Fruit fly (Drosophila melanogaster) whole organism, embryonic: ENCODE results near the gene Dad1.

Source experiments
- BtbVII ChIP-seq: fragments of 200-800 bp; sonication (Bioruptor generic); optimal IDR thresholded peaks from 3 replicates; lab custom pipeline; 2017; ENCODE audit warnings: missing biosample characterization, mild to moderate bottlenecking, missing genetic modification characterization
- CG1024 ChIP-seq: fragments of 200-800 bp; sonication (Bioruptor generic); IDR thresholded peaks from 2 replicates; pipeline ENCODE4 v1.3.6; 2022; ENCODE audit warnings: missing biosample characterization, missing genetic modification characterization
- CG12391 ChIP-seq: fragments of 200-800 bp; sonication (Bioruptor generic); optimal IDR thresholded peaks from 3 replicates; lab custom pipeline; 2018; ENCODE audit warnings: missing biosample characterization, mild to moderate bottlenecking, missing genetic modification characterization, moderate library complexity
- CG13123 ChIP-seq: fragments of 200-800 bp; sonication (Bioruptor generic); optimal IDR thresholded peaks from 2 replicates; lab custom pipeline; 2016; ENCODE audit warnings: missing biosample characterization, missing genetic modification characterization
- CG13424 ChIP-seq: fragments of 200-800 bp; sonication (Bioruptor generic); optimal IDR thresholded peaks from 2 replicates; lab custom pipeline; 2019; ENCODE audit warnings: missing biosample characterization, mild to moderate bottlenecking, missing genetic modification characterization, moderate library complexity
- CG1603 ChIP-seq: fragments of 200-800 bp; sonication (Bioruptor generic); optimal IDR thresholded peaks from 2 replicates; lab custom pipeline; 2019; ENCODE audit warnings: missing biosample characterization, mild to moderate bottlenecking, missing genetic modification characterization, moderate library complexity
- CG16779 ChIP-seq: fragments of 200-800 bp; sonication (Bioruptor generic); IDR thresholded peaks from 2 replicates; pipeline ENCODE4 v1.3.6; 2022; ENCODE audit warnings: missing biosample characterization, missing genetic modification characterization
- CG17612 ChIP-seq: fragments of 200-800 bp; sonication (Bioruptor generic); IDR thresholded peaks from 2 replicates; pipeline ENCODE4 v1.3.6; 2022; ENCODE audit warnings: missing biosample characterization, missing genetic modification characterization
- CG30403 ChIP-seq: fragments of 200-800 bp; sonication (Bioruptor generic); optimal IDR thresholded peaks from 3 replicates; lab custom pipeline; 2016; ENCODE audit warnings: missing biosample characterization, missing genetic modification characterization
- CG31388 ChIP-seq: fragments of 200-800 bp; sonication (Bioruptor generic); optimal IDR thresholded peaks from 2 replicates; lab custom pipeline; 2016; ENCODE audit warnings: missing biosample characterization, missing genetic modification characterization
- CG3163 ChIP-seq: fragments of 200-800 bp; sonication (Bioruptor generic); optimal IDR thresholded peaks from 3 replicates; lab custom pipeline; 2016; ENCODE audit warnings: missing biosample characterization, missing genetic modification characterization
- CG3847 ChIP-seq: fragments of 200-800 bp; sonication (Bioruptor generic); IDR thresholded peaks from 2 replicates; pipeline ENCODE4 v1.3.6; 2022; ENCODE audit warnings: missing biosample characterization, missing genetic modification characterization
- CG4854 ChIP-seq: fragments of 200-800 bp; sonication (Bioruptor generic); optimal IDR thresholded peaks from 2 replicates; lab custom pipeline; 2016; ENCODE audit warnings: missing biosample characterization, missing genetic modification characterization, inconsistent platforms
- CG6654 ChIP-seq: fragments of 200-800 bp; sonication (Bioruptor generic); optimal IDR thresholded peaks from 2 replicates; lab custom pipeline; 2017; ENCODE audit warnings: missing biosample characterization, mild to moderate bottlenecking, missing genetic modification characterization
- CG8290 ChIP-seq, 3 experiments: fragments of 200-800 bp; sonication (Bioruptor generic); optimal IDR thresholded peaks; 2 replicates each; lab custom pipeline; 2016 to 2019; ENCODE audit warnings: missing biosample characterization in 3 of 3, missing genetic modification characterization in 3 of 3, mild to moderate bottlenecking in 2 of 3, moderate library complexity in 1 of 3
- CG9817 ChIP-seq: fragments of 200-800 bp; sonication (Bioruptor generic); optimal IDR thresholded peaks from 2 replicates; lab custom pipeline; 2018; ENCODE audit warnings: missing biosample characterization, mild to moderate bottlenecking, missing genetic modification characterization, moderate library complexity
- CG9932 ChIP-seq: fragments of 200-800 bp; sonication (Bioruptor generic); IDR thresholded peaks from 2 replicates; pipeline ENCODE4 v1.3.6; 2022; ENCODE audit warnings: missing biosample characterization, missing genetic modification characterization
- Dbx ChIP-seq: fragments of 200-800 bp; sonication (Bioruptor generic); IDR thresholded peaks from 3 replicates; pipeline ENCODE4 v1.3.6; 2022; ENCODE audit warnings: missing biosample characterization, missing genetic modification characterization
- Deaf1 ChIP-seq: fragments of 200-800 bp; optimal IDR thresholded peaks from 3 replicates; lab custom pipeline; 2019; ENCODE audit warnings: missing biosample characterization, mild to moderate bottlenecking, missing genetic modification characterization, moderate library complexity
- Dref ChIP-seq: fragments of 200-800 bp; sonication (Bioruptor generic); IDR thresholded peaks from 2 replicates; pipeline ENCODE4 v1.3.6; 2022; ENCODE audit warnings: missing biosample characterization, missing genetic modification characterization
- E2f1 ChIP-seq: fragments of 200-800 bp; sonication (Bioruptor generic); IDR thresholded peaks from 2 replicates; pipeline ENCODE4 v1.3.6; 2022; ENCODE audit warnings: missing biosample characterization, missing genetic modification characterization
- E2f2 ChIP-seq: fragments of 200-800 bp; sonication (Bioruptor generic); IDR thresholded peaks from 2 replicates; pipeline ENCODE4 v1.3.6; 2022; ENCODE audit warnings: missing biosample characterization, missing genetic modification characterization
- Fer1 ChIP-seq: fragments of 200-800 bp; sonication (Bioruptor generic); optimal IDR thresholded peaks from 2 replicates; lab custom pipeline; 2017; ENCODE audit warnings: missing biosample characterization, mild to moderate bottlenecking, missing genetic modification characterization
- Hmr ChIP-seq: fragments of 200-800 bp; sonication (Bioruptor generic); optimal IDR thresholded peaks from 3 replicates; lab custom pipeline; 2017; ENCODE audit warnings: mild to moderate bottlenecking, missing biosample characterization, missing genetic modification reagents, missing genetic modification characterization
- Lpt ChIP-seq: fragments of >200 bp; optimal IDR thresholded peaks from 2 replicates; lab custom pipeline; 2018; ENCODE audit warnings: missing biosample characterization, missing genetic modification characterization
- Nf-YC ChIP-seq: fragments of 200-800 bp; optimal IDR thresholded peaks from 3 replicates; lab custom pipeline; 2019; ENCODE audit warnings: missing biosample characterization, mild to moderate bottlenecking, missing genetic modification characterization, moderate library complexity
- PHDP ChIP-seq: fragments of 200-800 bp; sonication (Bioruptor generic); optimal IDR thresholded peaks from 3 replicates; lab custom pipeline; 2018; ENCODE audit warnings: missing biosample characterization, mild to moderate bottlenecking, missing genetic modification characterization, moderate library complexity
- Rfx ChIP-seq: fragments of 200-800 bp; sonication (Bioruptor generic); IDR thresholded peaks from 2 replicates; pipeline ENCODE4 v1.3.6; 2022; ENCODE audit warnings: missing biosample characterization, missing genetic modification characterization
- Stat92E ChIP-seq, 3 experiments: fragments of >200 bp in 2 of 3; fragments of 200-800 bp in 1 of 3; sonication (Bioruptor generic) in 1 of 3; optimal IDR thresholded peaks; 2 replicates each; lab custom pipeline; 2017 to 2019; ENCODE audit warnings: missing biosample characterization in 3 of 3, missing genetic modification characterization in 3 of 3, mild to moderate bottlenecking in 1 of 3, moderate library complexity in 1 of 3
- Taf1 ChIP-seq: fragments of 200-800 bp; sonication (Bioruptor generic); IDR thresholded peaks from 2 replicates; pipeline ENCODE4 v1.3.6; 2022; ENCODE audit warnings: missing biosample characterization, missing genetic modification characterization
- Trl ChIP-seq, 3 experiments: fragments of >200 bp in 2 of 3; fragments of 200-800 bp in 1 of 3; sonication (Bioruptor generic) in 1 of 3; optimal IDR thresholded peaks; 2 replicates in 1 of 3; 3 replicates in 2 of 3; lab custom pipeline; 2016 to 2017; ENCODE audit warnings: missing biosample characterization in 1 of 3, missing genetic modification characterization in 1 of 3
- Xbp1 ChIP-seq: fragments of 200-800 bp; sonication (Bioruptor generic); optimal IDR thresholded peaks from 3 replicates; lab custom pipeline; 2016; ENCODE audit warnings: missing biosample characterization, mild to moderate bottlenecking, missing genetic modification characterization
- YL-1 ChIP-seq: fragments of 200-800 bp; sonication (Bioruptor generic); optimal IDR thresholded peaks from 3 replicates; lab custom pipeline; 2017; ENCODE audit warnings: missing biosample characterization, mild to moderate bottlenecking, missing genetic modification characterization
- az2 ChIP-seq: fragments of 200-800 bp; sonication (Bioruptor generic); optimal IDR thresholded peaks from 3 replicates; lab custom pipeline; 2016; ENCODE audit warnings: missing biosample characterization, missing genetic modification characterization
- bab2 ChIP-seq: fragments of 200-800 bp; sonication (Bioruptor generic); optimal IDR thresholded peaks from 2 replicates; lab custom pipeline; 2016; ENCODE audit warnings: missing biosample characterization, missing genetic modification characterization
- br ChIP-seq: fragments of >200 bp; optimal IDR thresholded peaks from 2 replicates; lab custom pipeline; 2017
- cato ChIP-seq: fragments of 200-800 bp; sonication (Bioruptor generic); optimal IDR thresholded peaks from 2 replicates; lab custom pipeline; 2016; ENCODE audit warnings: missing biosample characterization, missing genetic modification characterization, borderline replicate concordance
- chinmo ChIP-seq: fragments of 200-800 bp; sonication (Bioruptor generic); IDR thresholded peaks from 4 replicates; pipeline ENCODE4 v1.3.6; 2022; ENCODE audit warnings: missing biosample characterization, missing genetic modification characterization; ENCODE audit not compliant: partially characterized antibody
- dati ChIP-seq: fragments of 200-800 bp; sonication (Bioruptor generic); IDR thresholded peaks from 2 replicates; pipeline ENCODE4 v1.3.6; 2022; ENCODE audit warnings: missing biosample characterization, missing genetic modification characterization
- dpn ChIP-seq, 2 experiments: fragments of 200-800 bp; sonication (Bioruptor generic); optimal IDR thresholded peaks; 3 replicates each; lab custom pipeline; 2016; ENCODE audit warnings: missing biosample characterization in 2 of 2, missing genetic modification characterization in 2 of 2
- ftz-f1 ChIP-seq: fragments of 200-800 bp; sonication (Bioruptor generic); optimal IDR thresholded peaks from 2 replicates; lab custom pipeline; 2016; ENCODE audit warnings: missing biosample characterization, missing genetic modification characterization
- grau ChIP-seq: fragments of 200-800 bp; optimal IDR thresholded peaks from 3 replicates; lab custom pipeline; 2019; ENCODE audit warnings: missing biosample characterization, mild to moderate bottlenecking, missing genetic modification characterization, moderate library complexity
- hkb ChIP-seq, 2 experiments: fragments of 200-800 bp in 1 of 2; fragments of >200 bp in 1 of 2; sonication (Bioruptor generic) in 1 of 2; IDR thresholded peaks in 1 of 2; optimal IDR thresholded peaks in 1 of 2; 2 replicates each; pipeline versions ENCODE4 v1.3.6 to Lab custom; 2017 to 2022; ENCODE audit warnings: missing biosample characterization in 1 of 2, missing genetic modification characterization in 1 of 2
- peb ChIP-seq: fragments of 200-800 bp; sonication (Bioruptor generic); IDR thresholded peaks from 2 replicates; pipeline ENCODE4 v1.3.6; 2022; ENCODE audit warnings: missing biosample characterization, missing genetic modification characterization
- pum ChIP-seq: fragments of 200-800 bp; sonication (Bioruptor generic); optimal IDR thresholded peaks from 2 replicates; lab custom pipeline; 2016; ENCODE audit warnings: missing biosample characterization, missing genetic modification characterization
- schlank ChIP-seq: fragments of 200-800 bp; sonication (Bioruptor generic); optimal IDR thresholded peaks from 2 replicates; lab custom pipeline; 2018; ENCODE audit warnings: missing biosample characterization, mild to moderate bottlenecking, missing genetic modification characterization
- sens-2 ChIP-seq: fragments of 200-800 bp; sonication (Bioruptor generic); IDR thresholded peaks from 2 replicates; pipeline ENCODE4 v1.3.6; 2022; ENCODE audit warnings: missing biosample characterization, missing genetic modification characterization
- slp2 ChIP-seq: fragments of 200-800 bp; sonication (Bioruptor generic); optimal IDR thresholded peaks from 2 replicates; lab custom pipeline; 2016; ENCODE audit warnings: missing biosample characterization, missing genetic modification characterization
- toy ChIP-seq: fragments of 200-800 bp; sonication (Bioruptor generic); IDR thresholded peaks from 2 replicates; pipeline ENCODE4 v1.3.6; 2022; ENCODE audit warnings: missing biosample characterization, missing genetic modification characterization
- twi ChIP-seq: fragments of 200-800 bp; optimal IDR thresholded peaks from 2 replicates; lab custom pipeline; 2019; ENCODE audit warnings: missing biosample characterization, mild to moderate bottlenecking, missing genetic modification characterization, moderate library complexity

Dad1 gene

DNA sequence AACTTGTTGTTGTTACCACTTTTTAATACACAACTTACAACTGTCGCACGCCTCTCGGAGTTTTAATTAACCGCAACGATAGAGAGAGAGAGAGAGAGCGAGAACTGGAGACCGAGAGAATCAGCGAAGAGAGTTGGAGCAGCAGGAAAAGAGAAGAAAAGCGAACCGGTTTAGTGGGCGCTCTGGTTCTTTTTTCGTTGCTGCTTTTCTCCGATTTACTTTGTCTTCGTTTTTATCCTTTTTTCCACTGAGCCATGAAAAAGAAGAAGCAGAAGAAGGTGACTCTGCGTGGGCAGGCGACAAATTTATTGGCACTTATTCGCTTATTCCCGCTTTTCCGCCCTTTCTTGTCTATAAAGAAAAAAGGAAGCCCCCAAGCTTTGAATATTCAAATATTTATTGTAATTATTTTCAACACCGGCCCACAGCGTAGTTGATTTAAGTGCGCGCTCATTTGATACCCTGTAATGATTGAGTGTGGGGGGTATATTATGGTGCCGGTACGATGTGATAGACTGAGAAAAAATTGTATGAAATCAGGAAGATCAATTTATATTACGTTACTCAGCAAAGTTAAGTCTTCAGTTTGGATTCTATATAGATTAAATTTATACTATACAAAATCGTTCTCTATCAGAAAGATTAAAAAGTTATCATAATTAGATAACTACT lies 36.5 kb upstream of the Dad1 start (continued):
- TF ChIP-seq CG12391 (tag; lab: Kevin White, UChicago) (peak; percentile 24), CG13123 (GFP tag; lab: Kevin White, UChicago) (no peak), dati (GFP tag; lab: Robert Waterston, UW) (no peak), CG17612 (GFP tag; lab: Robert Waterston, UW) (no peak), grau (tag; lab: Kevin White, UChicago) (peak; percentile 8), CG8290 (GFP tag; optimal IDR thresholded peaks at IDR 0.05; lab: Kevin White, UChicago) (no peak), CG8290 (tag; optimal IDR thresholded peaks at IDR 0.05; lab: Kevin White, UChicago) (no peak), BtbVII (no peak), CG3847 (GFP tag; lab: Robert Waterston, UW) (no peak), CG9817 (tag; lab: Kevin White, UChicago) (no peak), CG16779 (GFP tag; lab: Robert Waterston, UW) (no peak), ftz-f1 (GFP tag; lab: Kevin White, UChicago) (no peak), peb (no peak), E2f1 (no peak), twi (tag; lab: Kevin White, UChicago) (no peak), slp2 (no peak), schlank (tag; lab: Kevin White, UChicago) (no peak), chinmo (GFP tag; lab: Robert Waterston, UW) (no peak), dpn (GFP tag; optimal IDR thresholded peaks at IDR 0.05; lab: Kevin White, UChicago) (no peak), CG4854 (GFP tag; lab: Kevin White, UChicago) (no peak), CG6654 (GFP tag; lab: Kevin White, UChicago) (no peak), toy (no peak), PHDP (peak; percentile 11), bab2 (GFP tag; lab: Kevin White, UChicago) (no peak), Xbp1 (GFP tag; lab: Kevin White, UChicago) (no peak), Dref (GFP tag; lab: Robert Waterston, UW) (no peak), Taf1 (GFP tag; lab: Robert Waterston, UW) (no peak), CG3163 (no peak), CG9932 (GFP tag; lab: Robert Waterston, UW) (peak; percentile 6; the same call in 1 of the 2 replicates), YL-1 (GFP tag; lab: Kevin White, UChicago) (no peak), cato (GFP tag; lab: Kevin White, UChicago) (no peak), hkb (optimal IDR thresholded peaks at IDR 0.05; lab: Kevin White, UChicago) (no peak), hkb (GFP tag; IDR thresholded peaks at IDR 0.05; lab: Robert Waterston, UW) (no peak), Lpt (GFP tag; lab: Kevin White, UChicago) (no peak), az2 (peak; percentile 5), CG31388 (GFP tag; lab: Kevin White, UChicago) (no peak), CG1024 (GFP tag; lab: Robert Waterston, UW) (no peak), CG13424 (tag; lab: Kevin White, UChicago) (no peak), Stat92E (GFP tag; optimal IDR thresholded peaks at IDR 0.05; lab: Kevin White, UChicago) (no peak), CG30403 (GFP tag; lab: Kevin White, UChicago) (peak; percentile 8), br (lab: Kevin White, UChicago) (no peak), sens-2 (GFP tag; lab: Robert Waterston, UW) (no peak), Trl (optimal IDR thresholded peaks at IDR 0.05; lab: Kevin White, UChicago) (peak; percentile 78), Trl (GFP tag; optimal IDR thresholded peaks at IDR 0.05; lab: Kevin White, UChicago) (no peak), Dbx (GFP tag; lab: Robert Waterston, UW) (no peak), Deaf1 (tag; lab: Kevin White, UChicago) (no peak), Fer1 (GFP tag; lab: Kevin White, UChicago) (no peak), E2f2 (GFP tag; lab: Robert Waterston, UW) (no peak), Hmr (GFP tag; lab: Kevin White, UChicago) (no peak), Rfx (peak; percentile 27; the same call in 1 of the 2 replicates), Nf-YC (tag; lab: Kevin White, UChicago) (no peak), pum (no peak), CG1603 (tag; lab: Kevin White, UChicago) (no peak)
